Worm (Caenorhabditis elegans): ENCODE data around the gene nspc-16.

nspc-16 gene

DNA sequence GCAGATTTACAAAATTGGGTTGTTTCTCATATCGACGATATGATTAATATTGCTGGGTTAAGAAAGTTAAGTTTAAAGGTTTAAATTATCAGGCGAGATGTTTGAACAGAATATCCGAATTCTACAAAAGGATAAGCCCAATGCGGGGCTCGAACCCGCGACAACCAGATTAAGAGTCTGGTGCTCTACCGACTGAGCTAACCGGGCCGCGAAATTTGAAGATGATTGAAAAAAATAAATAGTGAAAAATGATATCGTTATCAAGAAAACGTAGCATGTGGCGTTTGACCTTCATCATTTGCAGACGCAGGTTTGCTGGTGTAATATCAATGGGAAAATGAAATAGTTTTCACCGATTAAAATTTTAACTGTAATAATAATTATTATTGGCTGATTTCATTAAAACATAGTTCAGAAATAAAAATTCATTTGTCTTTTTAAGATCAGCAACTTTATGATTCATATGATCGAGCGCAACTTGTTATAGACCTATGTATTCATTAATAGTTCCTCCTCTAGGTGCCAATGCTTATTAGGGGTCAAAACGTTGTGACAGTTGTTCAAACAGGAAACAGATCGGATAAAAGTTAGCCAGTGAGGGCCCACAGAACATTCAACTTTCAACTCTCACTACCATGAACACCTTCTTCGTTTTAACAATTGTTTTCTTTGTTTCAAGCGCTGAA, 44.5 kb upstream of the nspc-16 start, which contains the start of gene M163.11:
Gene M163.11 (plus strand): TSS at position 636 of the 686 bp plus-strand sequence.
- TF ChIP-seq efl-1 (optimal IDR thresholded peaks at IDR 0.05) (no peak), efl-1 (GFP tag; optimal IDR thresholded peaks at IDR 0.05 in 1 of 2) (no peak), lin-35 (GFP tag; optimal IDR thresholded peaks at IDR 0.05) (peak in 1 of 2 experiments; percentile 40), snpc-4 (tag; optimal IDR thresholded peaks at IDR 0.05) (peak; percentile 49), elt-3 (tag; optimal IDR thresholded peaks at IDR 0.05) (peak in 1 of 6 experiments; percentile 12), unc-130 (tag; optimal IDR thresholded peaks at IDR 0.05) (no peak), lin-14 (GFP tag; optimal IDR thresholded peaks at IDR 0.05) (peak; percentile 6), nhr-47 (tag; optimal IDR thresholded peaks at IDR 0.05) (peak; percentile 16), elt-2 (tag; optimal IDR thresholded peaks at IDR 0.05) (peak; percentile 24), nhr-90 (tag; optimal IDR thresholded peaks at IDR 0.05; ENCODE audit: poor library complexity) (peak; percentile 54), nhr-20 (tag; optimal IDR thresholded peaks at IDR 0.05) (peak; percentile 55), snu-23 (GFP tag; optimal IDR thresholded peaks at IDR 0.05) (peak; percentile 50), rnt-1 (tag; optimal IDR thresholded peaks at IDR 0.05) (peak; percentile 55), nhr-71 (tag; optimal IDR thresholded peaks at IDR 0.05) (peak; percentile 63), lin-13 (GFP tag; optimal IDR thresholded peaks at IDR 0.05) (no peak), mdl-1 (tag; optimal IDR thresholded peaks at IDR 0.05) (peak in 1 of 2 experiments; percentile 5), nhr-19 (GFP tag; conservative IDR thresholded peaks at IDR 0.05) (peak; percentile 58), ceh-8 (GFP tag; optimal IDR thresholded peaks at IDR 0.05) (no peak)

ce11 chrX:14480248-14480647, 43.1 kb upstream of the nspc-16 start, which contains the start of gene gfi-3:
gfi-3 (plus strand) TSS chrX:14480572.
- TF ChIP-seq efl-1 (optimal IDR thresholded peaks at IDR 0.05) (peak; percentile 66 to 74), efl-1 (GFP tag; optimal IDR thresholded peaks at IDR 0.05 in 1 of 2) (peak; percentile 58 to 97), unc-98 (GFP tag; IDR thresholded peaks at IDR 0.05) (no peak), nhr-19 (GFP tag; conservative IDR thresholded peaks at IDR 0.05) (peak; percentile 90), nhr-47 (tag; optimal IDR thresholded peaks at IDR 0.05) (peak; percentile 89), unc-86 (tag; optimal IDR thresholded peaks at IDR 0.05) (peak; percentile 73), sptf-1 (tag; optimal IDR thresholded peaks at IDR 0.05) (no peak), nhr-71 (tag; optimal IDR thresholded peaks at IDR 0.05) (peak; percentile 93), lsy-2 (tag; optimal IDR thresholded peaks at IDR 0.05) (peak; percentile 79 to 86), mab-9 (GFP tag; IDR thresholded peaks at IDR 0.05) (peak; percentile 54; the same call in 1 of the 2 replicates), ceh-63 (GFP tag; optimal IDR thresholded peaks at IDR 0.05) (no peak), nhr-90 (tag; optimal IDR thresholded peaks at IDR 0.05; ENCODE audit: poor library complexity) (peak; percentile 88), zag-1 (tag; optimal IDR thresholded peaks at IDR 0.05) (no peak), lin-39 (tag; optimal IDR thresholded peaks at IDR 0.05) (peak; percentile 85), dsc-1 (tag; optimal IDR thresholded peaks at IDR 0.05) (peak; percentile 83), pqm-1 (tag; optimal IDR thresholded peaks at IDR 0.05) (no peak), snpc-4 (tag; optimal IDR thresholded peaks at IDR 0.05) (peak; percentile 89), ztf-11 (tag; optimal IDR thresholded peaks at IDR 0.05) (peak in 1 of 2 experiments; percentile 71), ama-1 (optimal IDR thresholded peaks at IDR 0.05) (no peak), hpl-2 (GFP tag; optimal IDR thresholded peaks at IDR 0.05) (peak; percentile 69), grh-1 (GFP tag; IDR thresholded peaks at IDR 0.05) (peak; percentile 84), nhr-11 (tag; optimal IDR thresholded peaks at IDR 0.05) (peak; percentile 15), hlh-4 (tag; optimal IDR thresholded peaks at IDR 0.05) (no peak), blmp-1 (tag; optimal IDR thresholded peaks at IDR 0.05) (peak; percentile 56), fos-1 (tag; optimal IDR thresholded peaks at IDR 0.05) (peak; percentile 55), nhr-84 (tag; optimal IDR thresholded peaks at IDR 0.05) (no peak), C16A3.4 (tag; optimal IDR thresholded peaks at IDR 0.05) (peak; percentile 76), tlp-1 (tag; optimal IDR thresholded peaks at IDR 0.05) (no peak), pag-3 (tag; optimal IDR thresholded peaks at IDR 0.05; ENCODE audit: borderline replicate concordance, insufficient read depth) (no peak), unc-62 (GFP tag; optimal IDR thresholded peaks at IDR 0.05) (no peak), C04F5.9 (tag; optimal IDR thresholded peaks at IDR 0.05) (no peak), sup-37 (GFP tag; optimal IDR thresholded peaks at IDR 0.05) (peak; percentile 57), jun-1 (tag; optimal IDR thresholded peaks at IDR 0.05) (peak; percentile 71), nhr-76 (tag; optimal IDR thresholded peaks at IDR 0.05) (no peak), C34B4.2 (tag; optimal IDR thresholded peaks at IDR 0.05) (no peak), ceh-90 (tag; optimal IDR thresholded peaks at IDR 0.05) (no peak), egl-13 (tag; optimal IDR thresholded peaks at IDR 0.05) (no peak), aly-2 (tag; optimal IDR thresholded peaks at IDR 0.05) (no peak), lin-15B (tag; optimal IDR thresholded peaks at IDR 0.05) (peak; percentile 43)
